Worm (Caenorhabditis elegans): ENCODE data around the gene C11H1.9.

C11H1.9 gene

ce11 chrX:14335220-14335619, 15.0 kb upstream of the C11H1.9 start, which contains the start of gene K04G11.1:
K04G11.1 (plus strand) TSS chrX:14335520.
- TF ChIP-seq pbrm-1 (GFP tag; IDR thresholded peaks at IDR 0.05) (no peak), tbx-9 (tag; optimal IDR thresholded peaks at IDR 0.05; ENCODE audit: borderline replicate concordance) (no peak), rcor-1 (GFP tag; IDR thresholded peaks at IDR 0.05) (no peak), somi-1 (GFP tag; optimal IDR thresholded peaks at IDR 0.05) (no peak), ceh-91 (GFP tag; IDR thresholded peaks at IDR 0.05) (no peak), F49E8.2 (tag; optimal IDR thresholded peaks at IDR 0.05; ENCODE audit: insufficient read depth) (no peak), F52B5.7 (tag; optimal IDR thresholded peaks at IDR 0.05) (no peak), akir-1 (GFP tag; optimal IDR thresholded peaks at IDR 0.05) (no peak), unc-130 (GFP tag; optimal IDR thresholded peaks at IDR 0.05) (no peak), C06A6.2 (GFP tag; conservative IDR thresholded peaks at IDR 0.05) (no peak), Y67H2A.10 (GFP tag; conservative IDR thresholded peaks at IDR 0.05) (no peak), bed-2 (GFP tag; IDR thresholded peaks at IDR 0.05) (no peak), ceh-40 (GFP tag; IDR thresholded peaks at IDR 0.05) (no peak), ztf-6 (GFP tag; IDR thresholded peaks at IDR 0.05) (no peak)

ce11 chrX:14334151-14334550, 14.0 kb upstream of the C11H1.9 start:
- no peak for TF ChIP-seq ekl-4 (GFP tag; IDR thresholded peaks at IDR 0.05)
- no peak for TF ChIP-seq aptf-3 (GFP tag; IDR thresholded peaks at IDR 0.05)
- TF ChIP-seq T07F8.4 (tag; optimal IDR thresholded peaks at IDR 0.05): no peak
- no peak for TF ChIP-seq bed-1 (GFP tag; IDR thresholded peaks at IDR 0.05)
- TF ChIP-seq atf-7 (tag; optimal IDR thresholded peaks at IDR 0.05): no peak
- no peak for TF ChIP-seq ceh-58 (GFP tag; IDR thresholded peaks at IDR 0.05)
- TF ChIP-seq ama-1 (optimal IDR thresholded peaks at IDR 0.05): no peak
- TF ChIP-seq ama-1 (GFP tag; optimal IDR thresholded peaks at IDR 0.05): no peak
- no peak for TF ChIP-seq Y95B8A.8 (GFP tag; IDR thresholded peaks at IDR 0.05)
- no peak for TF ChIP-seq madf-3 (GFP tag; IDR thresholded peaks at IDR 0.05)
- TF ChIP-seq egl-18 (GFP tag; IDR thresholded peaks at IDR 0.05): no peak
- no peak for TF ChIP-seq snpc-4 (GFP tag; optimal IDR thresholded peaks at IDR 0.05)
- TF ChIP-seq snpc-4 (tag; optimal IDR thresholded peaks at IDR 0.05): no peak
- TF ChIP-seq ztf-28 (GFP tag; IDR thresholded peaks at IDR 0.05): no peak
- no peak for TF ChIP-seq B0336.3 (GFP tag; IDR thresholded peaks at IDR 0.05)
- no peak for TF ChIP-seq F10E7.11 (tag; optimal IDR thresholded peaks at IDR 0.05)
- TF ChIP-seq F57A8.1 (GFP tag; optimal IDR thresholded peaks at IDR 0.05): no peak
- no peak for TF ChIP-seq lag-1 (GFP tag; IDR thresholded peaks at IDR 0.05)
- TF ChIP-seq dox-1 (GFP tag; IDR thresholded peaks at IDR 0.05): no peak

DNA sequence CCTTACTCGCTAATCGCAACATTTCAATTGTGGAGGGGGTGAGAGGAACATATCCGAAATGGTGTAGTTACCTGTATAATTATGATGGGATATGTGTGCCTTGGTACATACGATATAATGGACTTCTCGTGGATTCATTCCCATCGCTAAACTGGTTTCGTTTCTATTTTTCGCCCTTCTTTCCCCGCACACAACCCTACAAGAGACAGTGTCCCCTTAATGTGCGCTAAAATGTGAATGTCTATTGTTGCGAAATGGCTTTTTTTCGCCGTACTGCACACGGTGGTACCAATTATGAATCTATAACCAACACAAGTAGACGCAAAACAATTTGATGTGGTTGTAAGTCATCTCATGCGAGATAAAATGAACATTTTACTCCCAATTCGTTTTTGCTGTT, 9.2 kb upstream of the C11H1.9 start:
- no peak for TF ChIP-seq hlh-26 (GFP tag; conservative IDR thresholded peaks at IDR 0.05)
- TF ChIP-seq unc-62 (GFP tag; optimal IDR thresholded peaks at IDR 0.05): no peak
- TF ChIP-seq mel-28 (tag; optimal IDR thresholded peaks at IDR 0.05; ENCODE audit: borderline replicate concordance): no peak
- no peak for TF ChIP-seq hmg-20 (GFP tag; IDR thresholded peaks at IDR 0.05)
- TF ChIP-seq lag-1 (GFP tag; IDR thresholded peaks at IDR 0.05): no peak
- no peak for TF ChIP-seq aptf-2 (GFP tag; conservative IDR thresholded peaks at IDR 0.05)
- TF ChIP-seq unc-130 (GFP tag; optimal IDR thresholded peaks at IDR 0.05): no peak
- TF ChIP-seq mcd-1 (GFP tag; IDR thresholded peaks at IDR 0.05): no peak
